Fruit fly (Drosophila melanogaster): Measurements from ENCODE around the gene CG8578.

Gene CG8578

dm6 chrX:15889780-15890608, 45.7 kb downstream of the CG8578 start, which contains the start of the genes MSBP and CG15916 (continued):
- no peak for TF ChIP-seq CG7987 (GFP tag; optimal IDR thresholded peaks at IDR 0.05)
- TF ChIP-seq jumu (GFP tag; optimal IDR thresholded peaks at IDR 0.05) = no peak
- TF ChIP-seq YL-1 (GFP tag; optimal IDR thresholded peaks at IDR 0.05) = no peak
- peak; percentile 27 for TF ChIP-seq CG18619 (GFP tag; optimal IDR thresholded peaks at IDR 0.05)
- TF ChIP-seq HLHmδ (GFP tag; optimal IDR thresholded peaks at IDR 0.05) = no peak
- TF ChIP-seq Awh (GFP tag; IDR thresholded peaks at IDR 0.05) = no peak
- TF ChIP-seq pfk (GFP tag; optimal IDR thresholded peaks at IDR 0.05) = peak; percentile 76
- no peak for TF ChIP-seq Dll (GFP tag; IDR thresholded peaks at IDR 0.05; ENCODE audit: partially characterized antibody)
- TF ChIP-seq hb (GFP tag; IDR thresholded peaks at IDR 0.05; ENCODE audit: partially characterized antibody) = no peak
- no peak for TF ChIP-seq chinmo (GFP tag; IDR thresholded peaks at IDR 0.05; ENCODE audit: partially characterized antibody)
- peak; percentile 66 for TF ChIP-seq CG1024 (GFP tag; IDR thresholded peaks at IDR 0.05)
- TF ChIP-seq Ssrp (tag; optimal IDR thresholded peaks at IDR 0.05) = peak; percentile 53
- TF ChIP-seq CG15073 (GFP tag; optimal IDR thresholded peaks at IDR 0.05) = no peak
- TF ChIP-seq CG30403 (GFP tag; optimal IDR thresholded peaks at IDR 0.05) = peak; percentile 49
- TF ChIP-seq Scr (GFP tag; IDR thresholded peaks at IDR 0.05; ENCODE audit: partially characterized antibody) = peak; percentile 30; the same call in 1 of the 2 replicates
- TF ChIP-seq eve (GFP tag; optimal IDR thresholded peaks at IDR 0.05) = no peak
- TF ChIP-seq CG4707 (GFP tag; optimal IDR thresholded peaks at IDR 0.05) = no peak
- TF ChIP-seq CG4730 (GFP tag; IDR thresholded peaks at IDR 0.05) = no peak
- TF ChIP-seq da (GFP tag; optimal IDR thresholded peaks at IDR 0.05) = no peak
- no peak for TF ChIP-seq Vsx1 (GFP tag; optimal IDR thresholded peaks at IDR 0.05)
- TF ChIP-seq H2.0 (GFP tag; IDR thresholded peaks at IDR 0.05) = no peak
- TF ChIP-seq CG1603 (tag; optimal IDR thresholded peaks at IDR 0.05) = peak; percentile 12
- TF ChIP-seq CG30431 (GFP tag; optimal IDR thresholded peaks at IDR 0.05) = no peak
- TF ChIP-seq sisA (GFP tag; IDR thresholded peaks at IDR 0.05) = no peak
- no peak for TF ChIP-seq Trl (optimal IDR thresholded peaks at IDR 0.05)
- no peak for TF ChIP-seq Trl (GFP tag; optimal IDR thresholded peaks at IDR 0.05)
- no peak for TF ChIP-seq slp2 (GFP tag; optimal IDR thresholded peaks at IDR 0.05)
- TF ChIP-seq Nf-YA (GFP tag; IDR thresholded peaks at IDR 0.05) = no peak
- TF ChIP-seq otp (GFP tag; IDR thresholded peaks at IDR 0.05) = no peak
- no peak for TF ChIP-seq dan (GFP tag; IDR thresholded peaks at IDR 0.05)
- TF ChIP-seq h (optimal IDR thresholded peaks at IDR 0.05) = no peak
- no peak for TF ChIP-seq lab (GFP tag; optimal IDR thresholded peaks at IDR 0.05)
- TF ChIP-seq CG6854 (GFP tag; optimal IDR thresholded peaks at IDR 0.05) = no peak
- TF ChIP-seq Ravus (GFP tag; IDR thresholded peaks at IDR 0.05) = no peak
- 0 out of 2 replicates have a peak, but pooled peaks have one; percentile 24 for TF ChIP-seq CG11247 (GFP tag; IDR thresholded peaks at IDR 0.05)
- TF ChIP-seq D (optimal IDR thresholded peaks at IDR 0.05) = no peak
- peak; percentile 37 for TF ChIP-seq D (GFP tag; optimal IDR thresholded peaks at IDR 0.05)
- TF ChIP-seq B-H2 (GFP tag; optimal IDR thresholded peaks at IDR 0.05) = no peak
- no peak for TF ChIP-seq CG6175 (GFP tag; IDR thresholded peaks at IDR 0.05)
- peak; percentile 22 for TF ChIP-seq tin (GFP tag; optimal IDR thresholded peaks at IDR 0.05)
- TF ChIP-seq ara (GFP tag; IDR thresholded peaks at IDR 0.05) = no peak
- TF ChIP-seq inv (GFP tag; IDR thresholded peaks at IDR 0.05; ENCODE audit: partially characterized antibody) = no peak
- TF ChIP-seq Ets97D (GFP tag; optimal IDR thresholded peaks at IDR 0.05) = no peak
- no peak for TF ChIP-seq Dbx (GFP tag; IDR thresholded peaks at IDR 0.05)
- no peak for TF ChIP-seq wek (GFP tag; optimal IDR thresholded peaks at IDR 0.05)
- no peak for TF ChIP-seq CG12769 (tag; optimal IDR thresholded peaks at IDR 0.05)
- TF ChIP-seq Spps (tag; optimal IDR thresholded peaks at IDR 0.05) = no peak
- no peak for TF ChIP-seq CG9215 (GFP tag; IDR thresholded peaks at IDR 0.05)
- TF ChIP-seq CG15696 (tag; optimal IDR thresholded peaks at IDR 0.05) = peak; percentile 12
- peak; percentile 14 for TF ChIP-seq twi (tag; optimal IDR thresholded peaks at IDR 0.05)
- TF ChIP-seq slou (GFP tag; optimal IDR thresholded peaks at IDR 0.05) = no peak

Measured in whole organism, embryonic.